Worm (Caenorhabditis elegans): ENCODE measurements around the gene math-9.

Gene math-9

DNA sequence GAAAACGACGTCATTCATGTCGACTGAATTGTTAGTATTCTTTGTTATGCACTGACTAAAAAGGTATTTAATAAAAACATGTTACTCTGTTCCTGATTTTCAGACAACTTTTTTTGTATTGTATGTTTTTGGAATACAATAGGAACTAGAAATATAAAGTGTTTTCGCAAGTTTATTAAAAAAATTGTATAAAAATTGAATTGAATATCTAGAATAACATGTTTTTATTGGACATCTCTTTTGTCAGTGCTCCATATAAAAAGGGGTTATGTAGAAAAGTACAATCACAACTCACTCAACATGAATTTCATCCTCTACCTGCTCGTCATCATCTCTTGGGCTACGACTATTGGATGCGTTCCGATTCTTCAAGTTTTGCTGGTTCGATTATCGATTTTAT is 4.7 kb upstream of the math-9 start, which contains the start of gene C46F9.5:
Gene C46F9.5, plus strand, starts transcription at position 301 of the 400 bp plus-strand sequence.
- TF ChIP-seq ceh-82 (tag; optimal IDR thresholded peaks at IDR 0.05), result no peak
- TF ChIP-seq lin-15B (tag; optimal IDR thresholded peaks at IDR 0.05), result no peak
- no peak for TF ChIP-seq snpc-1.2 (GFP tag; IDR thresholded peaks at IDR 0.05)
- TF ChIP-seq zfp-3 (GFP tag; conservative IDR thresholded peaks at IDR 0.05), result no peak
- no peak for TF ChIP-seq arid-1 (GFP tag; conservative IDR thresholded peaks at IDR 0.05)
- no peak for TF ChIP-seq ama-1 (optimal IDR thresholded peaks at IDR 0.05)
- no peak for TF ChIP-seq lir-3 (tag; optimal IDR thresholded peaks at IDR 0.05)
- no peak for TF ChIP-seq nhr-11 (tag; optimal IDR thresholded peaks at IDR 0.05)
- TF ChIP-seq jun-1 (tag; optimal IDR thresholded peaks at IDR 0.05), result no peak
- TF ChIP-seq ceh-44 (GFP tag; IDR thresholded peaks at IDR 0.05), result no peak
- no peak for TF ChIP-seq lim-7 (GFP tag; IDR thresholded peaks at IDR 0.05)
- no peak for TF ChIP-seq nhr-111 (GFP tag; optimal IDR thresholded peaks at IDR 0.05)
- TF ChIP-seq ztf-11 (tag; optimal IDR thresholded peaks at IDR 0.05), result no peak
- no peak for TF ChIP-seq spr-1 (tag; optimal IDR thresholded peaks at IDR 0.05)
- TF ChIP-seq unc-130 (GFP tag; optimal IDR thresholded peaks at IDR 0.05), result no peak

DNA sequence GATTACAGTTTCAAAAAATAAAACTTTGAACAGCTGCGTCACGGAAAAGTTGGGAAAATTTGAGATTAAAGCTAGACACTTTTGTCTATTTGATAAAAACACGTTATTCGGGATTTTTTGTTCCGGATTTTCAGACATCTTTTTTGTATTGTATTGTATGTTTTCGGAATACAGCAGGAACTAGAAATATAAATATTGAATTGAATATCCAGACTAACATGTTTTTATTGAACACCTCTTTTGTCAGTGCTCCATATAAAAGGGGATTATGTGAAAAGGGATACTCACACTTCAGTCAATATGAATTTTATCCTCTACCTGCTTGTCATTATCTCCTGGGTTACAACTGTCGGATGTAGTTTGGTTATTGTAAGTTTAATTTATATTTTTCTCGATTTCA is 3.3 kb upstream of the math-9 start, which contains the start of gene C16C4.1:
Gene C16C4.1, plus strand, starts transcription at position 301 of the 400 bp plus-strand sequence.
- TF ChIP-seq nhr-48 (tag; optimal IDR thresholded peaks at IDR 0.05) (no peak), unc-62 (GFP tag; optimal IDR thresholded peaks at IDR 0.05 in 1 of 2) (no peak), unc-62 (tag; optimal IDR thresholded peaks at IDR 0.05) (no peak), unc-130 (GFP tag; optimal IDR thresholded peaks at IDR 0.05) (no peak), D1046.2 (GFP tag; IDR thresholded peaks at IDR 0.05) (no peak), lim-7 (GFP tag; IDR thresholded peaks at IDR 0.05) (no peak), T20F7.1 (GFP tag; optimal IDR thresholded peaks at IDR 0.05) (no peak), nhr-41 (GFP tag; IDR thresholded peaks at IDR 0.05) (no peak), nhr-237 (tag; optimal IDR thresholded peaks at IDR 0.05) (no peak), zip-11 (GFP tag; IDR thresholded peaks at IDR 0.05) (no peak)

DNA sequence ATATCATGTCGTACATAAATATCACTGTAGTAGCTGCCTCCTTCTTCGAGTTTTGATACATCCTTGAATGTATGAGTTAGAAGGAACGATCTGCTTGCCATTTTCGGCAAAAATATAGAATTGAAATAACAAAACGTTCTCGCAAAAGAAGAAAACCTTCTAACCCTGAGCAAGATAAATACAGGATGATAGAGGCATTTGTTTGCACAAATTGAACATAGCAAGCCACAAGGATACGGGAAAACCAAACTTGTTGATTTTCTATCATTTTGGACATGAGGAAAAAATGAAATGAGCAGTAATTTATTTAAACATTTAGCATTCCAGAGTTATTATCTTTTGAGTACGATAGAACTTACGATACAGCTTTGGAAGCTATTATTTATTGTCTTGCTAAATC is 1.5 kb downstream of the math-9 start, which contains the start of gene math-8:
Gene math-8, minus strand, starts transcription at position 101 of the 400 bp plus-strand sequence.
- TF ChIP-seq snpc-1.2 (GFP tag; IDR thresholded peaks at IDR 0.05) (no peak), daf-19 (GFP tag; conservative IDR thresholded peaks at IDR 0.05) (no peak), nhr-102 (tag; optimal IDR thresholded peaks at IDR 0.05) (no peak), egl-43 (GFP tag; IDR thresholded peaks at IDR 0.05) (no peak), T20F7.1 (GFP tag; optimal IDR thresholded peaks at IDR 0.05) (no peak), zip-11 (GFP tag; IDR thresholded peaks at IDR 0.05) (no peak), mxl-3 (GFP tag; optimal IDR thresholded peaks at IDR 0.05) (no peak), nhr-11 (tag; optimal IDR thresholded peaks at IDR 0.05) (no peak), rbr-2 (tag; optimal IDR thresholded peaks at IDR 0.05) (no peak), gei-8 (GFP tag; optimal IDR thresholded peaks at IDR 0.05) (no peak), fos-1 (tag; optimal IDR thresholded peaks at IDR 0.05) (no peak), nhr-77 (tag; optimal IDR thresholded peaks at IDR 0.05) (no peak)

DNA sequence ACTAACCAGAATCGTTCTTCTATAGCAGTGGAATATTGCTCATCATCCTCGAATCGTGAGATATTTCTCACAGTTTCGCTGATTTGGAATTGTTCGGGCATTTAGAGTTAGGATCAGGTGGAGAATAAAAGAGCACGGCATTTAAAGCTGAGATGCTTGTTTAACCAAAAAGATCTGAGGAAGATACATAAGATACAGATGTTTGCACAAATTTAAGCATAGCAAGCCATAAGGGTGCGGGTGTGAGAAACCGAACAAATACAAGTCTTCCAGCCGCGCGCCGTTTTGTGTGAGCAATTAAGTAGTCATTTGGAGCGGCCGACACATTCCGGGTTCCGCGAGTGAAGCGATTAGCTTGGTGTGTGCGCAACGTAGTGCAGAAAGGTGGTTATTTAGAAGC is 4.2 kb downstream of the math-9 start, which contains the start of gene math-7:
Gene math-7, minus strand, starts transcription at position 101 of the 400 bp plus-strand sequence.
- TF ChIP-seq arid-1 (GFP tag; conservative IDR thresholded peaks at IDR 0.05), result no peak
- TF ChIP-seq pqm-1 (tag; optimal IDR thresholded peaks at IDR 0.05), result no peak
- TF ChIP-seq ceh-82 (tag; optimal IDR thresholded peaks at IDR 0.05), result no peak
- TF ChIP-seq dmd-8 (GFP tag; IDR thresholded peaks at IDR 0.05), result no peak
- TF ChIP-seq daf-16 (GFP tag; optimal IDR thresholded peaks at IDR 0.05), result no peak
- no peak for TF ChIP-seq daf-16 (tag; optimal IDR thresholded peaks at IDR 0.05)
- no peak for TF ChIP-seq lin-1 (GFP tag; IDR thresholded peaks at IDR 0.05)
- TF ChIP-seq rbr-2 (tag; optimal IDR thresholded peaks at IDR 0.05), result no peak
- no peak for TF ChIP-seq zip-2 (tag; optimal IDR thresholded peaks at IDR 0.05)
- no peak for TF ChIP-seq F44E2.7 (GFP tag; IDR thresholded peaks at IDR 0.05)
- TF ChIP-seq ctbp-1 (GFP tag; IDR thresholded peaks at IDR 0.05), result no peak
- no peak for TF ChIP-seq D1046.2 (GFP tag; IDR thresholded peaks at IDR 0.05)
- TF ChIP-seq lin-13 (GFP tag; optimal IDR thresholded peaks at IDR 0.05), result no peak
- no peak for TF ChIP-seq mxl-3 (GFP tag; optimal IDR thresholded peaks at IDR 0.05)
- no peak for TF ChIP-seq ztf-11 (tag; optimal IDR thresholded peaks at IDR 0.05)
- TF ChIP-seq Y5F2A.4 (GFP tag; optimal IDR thresholded peaks at IDR 0.05), result no peak
- TF ChIP-seq lim-7 (GFP tag; IDR thresholded peaks at IDR 0.05), result no peak
- no peak for TF ChIP-seq zfp-2 (tag; optimal IDR thresholded peaks at IDR 0.05)
- no peak for TF ChIP-seq ceh-32 (tag; optimal IDR thresholded peaks at IDR 0.05; ENCODE audit: poor library complexity)

Data from whole organism, L4 larva.